Worm (Caenorhabditis elegans): ENCODE data around the gene npr-9.

DNA sequence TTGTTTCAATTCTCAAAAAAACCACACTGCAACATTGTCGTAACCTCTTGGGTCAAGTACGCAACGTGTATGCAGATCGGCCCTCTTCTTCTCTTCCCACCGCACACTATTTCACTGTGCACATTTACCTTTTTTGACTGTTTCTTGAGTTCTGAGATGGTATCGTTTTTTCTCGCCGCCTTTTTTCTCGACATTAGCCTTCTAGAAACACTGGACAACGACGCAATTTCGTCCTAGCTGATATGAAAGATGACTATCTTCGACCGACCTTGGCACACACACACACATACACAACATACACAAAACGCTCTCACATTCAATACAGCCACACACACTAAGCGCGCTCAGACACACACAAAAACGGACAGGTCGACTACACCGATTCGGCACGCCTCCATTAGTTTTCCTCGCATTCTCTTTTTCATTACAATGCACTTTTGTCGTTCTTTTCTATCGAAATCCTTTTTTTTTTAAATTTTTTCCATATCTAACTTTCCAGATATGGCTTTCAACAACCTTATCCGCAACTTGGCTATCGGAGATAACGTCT lies 9.9 kb downstream of the npr-9 start, which contains the start of gene aco-1:
- no peak for TF ChIP-seq ceh-18 (tag; optimal IDR thresholded peaks at IDR 0.05)
- no peak for TF ChIP-seq ceh-48 (tag; optimal IDR thresholded peaks at IDR 0.05)
- no peak for TF ChIP-seq ceh-31 (tag; optimal IDR thresholded peaks at IDR 0.05)
- TF ChIP-seq unc-86 (tag; optimal IDR thresholded peaks at IDR 0.05): no peak
- no peak for TF ChIP-seq ceh-22 (tag; optimal IDR thresholded peaks at IDR 0.05)

Data from whole organism, late embryonic.